Worm (Caenorhabditis elegans): ENCODE data around the gene W06A7.4.

Gene W06A7.4

ce11 chrV:14832789-14833187 is 8.6 kb downstream of the W06A7.4 start:
- TF ChIP-seq zip-8 (tag; optimal IDR thresholded peaks at IDR 0.05), result no peak
- no peak for TF ChIP-seq pha-4 (tag; optimal IDR thresholded peaks at IDR 0.05)
- TF ChIP-seq M03D4.4 (tag; optimal IDR thresholded peaks at IDR 0.05), result no peak
- no peak for TF ChIP-seq lin-32 (GFP tag; optimal IDR thresholded peaks at IDR 0.05)

ce11 chrV:14833219-14833618 is 9.0 kb downstream of the W06A7.4 start:
- TF ChIP-seq sem-2 (GFP tag; optimal IDR thresholded peaks at IDR 0.05) (no peak), ceh-39 (tag; optimal IDR thresholded peaks at IDR 0.05) (no peak), hlh-1 (tag; optimal IDR thresholded peaks at IDR 0.05) (no peak), drap-1 (GFP tag; optimal IDR thresholded peaks at IDR 0.05) (peak; percentile 40), nhr-76 (tag; optimal IDR thresholded peaks at IDR 0.05) (no peak), mep-1 (tag; optimal IDR thresholded peaks at IDR 0.05) (peak; percentile 23), lin-32 (GFP tag; optimal IDR thresholded peaks at IDR 0.05) (peak; percentile 52), flh-1 (GFP tag; optimal IDR thresholded peaks at IDR 0.05) (no peak), pha-4 (tag; optimal IDR thresholded peaks at IDR 0.05) (no peak), ces-1 (GFP tag; optimal IDR thresholded peaks at IDR 0.05) (peak; percentile 60), lsy-2 (tag; optimal IDR thresholded peaks at IDR 0.05) (no peak), blmp-1 (tag; optimal IDR thresholded peaks at IDR 0.05) (no peak), elt-1 (tag; optimal IDR thresholded peaks at IDR 0.05; ENCODE audit: borderline replicate concordance, insufficient read depth) (no peak), nhr-12 (tag; optimal IDR thresholded peaks at IDR 0.05) (no peak), mls-2 (tag; optimal IDR thresholded peaks at IDR 0.05) (peak; percentile 1), ceh-43 (GFP tag; optimal IDR thresholded peaks at IDR 0.05) (no peak), ztf-11 (tag; optimal IDR thresholded peaks at IDR 0.05) (peak; percentile 17), elt-3 (tag; optimal IDR thresholded peaks at IDR 0.05) (no peak), M03D4.4 (tag; optimal IDR thresholded peaks at IDR 0.05) (no peak), nhr-2 (tag; optimal IDR thresholded peaks at IDR 0.05) (no peak), sptf-1 (tag; optimal IDR thresholded peaks at IDR 0.05) (peak; percentile 8), cnd-1 (tag; optimal IDR thresholded peaks at IDR 0.05) (peak; percentile 62), unc-120 (tag; optimal IDR thresholded peaks at IDR 0.05; ENCODE audit: poor library complexity, severe bottlenecking) (peak; percentile 6), ceh-83 (GFP tag; optimal IDR thresholded peaks at IDR 0.05) (no peak), snpc-4 (tag; optimal IDR thresholded peaks at IDR 0.05) (no peak), zip-8 (tag; optimal IDR thresholded peaks at IDR 0.05) (no peak)

ce11 chrV:14835075-14835991 is 11.1 kb downstream of the W06A7.4 start:
- no peak for TF ChIP-seq zip-8 (tag; optimal IDR thresholded peaks at IDR 0.05)
- peak; percentile 39 for TF ChIP-seq ces-1 (GFP tag; optimal IDR thresholded peaks at IDR 0.05)

- TF ChIP-seq hlh-1 (tag; optimal IDR thresholded peaks at IDR 0.05) (no peak), ces-1 (GFP tag; optimal IDR thresholded peaks at IDR 0.05) (no peak), blmp-1 (tag; optimal IDR thresholded peaks at IDR 0.05) (no peak), mab-5 (tag; optimal IDR thresholded peaks at IDR 0.05) (no peak), sem-2 (GFP tag; optimal IDR thresholded peaks at IDR 0.05) (no peak), nhr-76 (tag; optimal IDR thresholded peaks at IDR 0.05) (no peak), lsy-2 (tag; optimal IDR thresholded peaks at IDR 0.05) (no peak), mep-1 (tag; optimal IDR thresholded peaks at IDR 0.05) (no peak), elt-3 (tag; optimal IDR thresholded peaks at IDR 0.05) (no peak)
These were observed 13.9 kb downstream of the W06A7.4 start for ce11 chrV:14838130-14838529.

ce11 chrV:14841660-14842059 is 17.4 kb downstream of the W06A7.4 start:
- TF ChIP-seq nhr-76 (tag; optimal IDR thresholded peaks at IDR 0.05), result no peak
- TF ChIP-seq ceh-43 (GFP tag; optimal IDR thresholded peaks at IDR 0.05), result no peak
- no peak for TF ChIP-seq cnd-1 (tag; optimal IDR thresholded peaks at IDR 0.05)
- TF ChIP-seq M03D4.4 (tag; optimal IDR thresholded peaks at IDR 0.05), result no peak
- no peak for TF ChIP-seq blmp-1 (tag; optimal IDR thresholded peaks at IDR 0.05)
- no peak for TF ChIP-seq nhr-237 (tag; optimal IDR thresholded peaks at IDR 0.05)
- TF ChIP-seq unc-120 (tag; optimal IDR thresholded peaks at IDR 0.05; ENCODE audit: poor library complexity, severe bottlenecking), result no peak
- TF ChIP-seq lin-32 (GFP tag; optimal IDR thresholded peaks at IDR 0.05), result no peak
- TF ChIP-seq unc-62 (GFP tag; optimal IDR thresholded peaks at IDR 0.05), result no peak
- TF ChIP-seq ceh-39 (tag; optimal IDR thresholded peaks at IDR 0.05), result no peak
- no peak for TF ChIP-seq sem-2 (GFP tag; optimal IDR thresholded peaks at IDR 0.05)
- no peak for TF ChIP-seq elt-3 (tag; optimal IDR thresholded peaks at IDR 0.05)
- no peak for TF ChIP-seq lin-13 (tag; optimal IDR thresholded peaks at IDR 0.05)
- TF ChIP-seq ces-1 (GFP tag; optimal IDR thresholded peaks at IDR 0.05), result no peak
- TF ChIP-seq pha-4 (tag; optimal IDR thresholded peaks at IDR 0.05), result no peak
- TF ChIP-seq bed-3 (GFP tag; optimal IDR thresholded peaks at IDR 0.05), result no peak

All from whole organism, mixed stage, embryonic.